Fruit fly (Drosophila melanogaster) whole organism, wandering third instar larva: ENCODE measurements around the gene Gr93c.

ENCODE experiments used
- Abd-B ChIP-seq: fragments of >200 bp; optimal IDR thresholded peaks from 2 replicates; lab custom pipeline; 2017; ENCODE audit warnings: missing biosample characterization, missing genetic modification characterization
- CG32264 ChIP-seq: fragments of 200-800 bp; sonication (Bioruptor generic); optimal IDR thresholded peaks from 2 replicates; lab custom pipeline; 2016; ENCODE audit warnings: missing biosample characterization, missing genetic modification characterization
- CG9705 ChIP-seq: fragments of 200-800 bp; sonication (Bioruptor generic); optimal IDR thresholded peaks from 2 replicates; lab custom pipeline; 2018; ENCODE audit warnings: missing biosample characterization, mild to moderate bottlenecking, missing genetic modification characterization
- CrebA ChIP-seq: fragments of 200-800 bp; sonication (Bioruptor generic); optimal IDR thresholded peaks from 2 replicates; lab custom pipeline; 2016; ENCODE audit warnings: missing biosample characterization, mild to moderate bottlenecking, missing genetic modification characterization, borderline replicate concordance
- Dfd ChIP-seq: fragments of >200 bp; optimal IDR thresholded peaks from 2 replicates; lab custom pipeline; 2017; ENCODE audit warnings: missing biosample characterization, missing genetic modification characterization
- Dif ChIP-seq: fragments of 200-275, 200-300 bp; sonication (Bioruptor generic); optimal IDR thresholded peaks from 2 replicates; lab custom pipeline; 2018; ENCODE audit warnings: missing biosample characterization, missing genetic modification characterization; ENCODE audit not compliant: partially characterized antibody
- GATAd ChIP-seq: sonication (Bioruptor generic); optimal IDR thresholded peaks from 2 replicates; lab custom pipeline; 2016; ENCODE audit warnings: missing biosample characterization, missing genetic modification characterization
- HLH106 ChIP-seq: fragments of 200-800 bp; optimal IDR thresholded peaks from 3 replicates; lab custom pipeline; 2019; ENCODE audit warnings: missing biosample characterization, mild to moderate bottlenecking, missing genetic modification characterization, moderate library complexity
- Hnf4 ChIP-seq: fragments of 200-800 bp; sonication (Bioruptor generic); optimal IDR thresholded peaks from 2 replicates; lab custom pipeline; 2016; ENCODE audit warnings: missing biosample characterization, mild to moderate bottlenecking, missing genetic modification characterization
- Hr78 ChIP-seq: fragments of >200 bp; optimal IDR thresholded peaks from 2 replicates; lab custom pipeline; 2017; ENCODE audit warnings: missing biosample characterization, missing genetic modification characterization
- Hr83 ChIP-seq: fragments of 200-300 bp; sonication (Bioruptor generic); optimal IDR thresholded peaks from 2 replicates; lab custom pipeline; 2016; ENCODE audit warnings: missing biosample characterization, mild to moderate bottlenecking, missing genetic modification characterization, moderate library complexity; ENCODE audit not compliant: poor library complexity, severe bottlenecking
- Jra ChIP-seq: sonication (Bioruptor generic); optimal IDR thresholded peaks from 2 replicates; lab custom pipeline; 2016; ENCODE audit warnings: missing biosample characterization, missing genetic modification characterization
- Mio ChIP-seq: sonication (Bioruptor generic); optimal IDR thresholded peaks from 2 replicates; lab custom pipeline; 2016; ENCODE audit warnings: missing biosample characterization, missing genetic modification characterization
- Myc ChIP-seq: fragments of >200 bp; optimal IDR thresholded peaks from 2 replicates; lab custom pipeline; 2017
- N ChIP-seq: fragments of >200 bp; optimal IDR thresholded peaks from 2 replicates; lab custom pipeline; 2018; ENCODE audit warnings: missing biosample characterization, missing external identifiers, missing genetic modification characterization
- OdsH ChIP-seq: fragments of 200-800 bp; sonication (Bioruptor generic); optimal IDR thresholded peaks from 2 replicates; lab custom pipeline; 2016; ENCODE audit warnings: missing biosample characterization, mild to moderate bottlenecking, missing genetic modification characterization
- Rel ChIP-seq, 2 experiments: fragments of 200-800 bp; sonication (Bioruptor generic) in 1 of 2; optimal IDR thresholded peaks; 2 replicates in 1 of 2; 3 replicates in 1 of 2; lab custom pipeline; 2016 to 2019; ENCODE audit warnings: mild to moderate bottlenecking in 2 of 2, missing biosample characterization in 2 of 2, missing genetic modification characterization in 2 of 2, moderate library complexity in 1 of 2
- Sp1 ChIP-seq: fragments of 200-800 bp; sonication (Bioruptor generic); optimal IDR thresholded peaks from 3 replicates; lab custom pipeline; 2019; ENCODE audit warnings: missing biosample characterization, mild to moderate bottlenecking, missing genetic modification characterization, moderate library complexity
- Vsx2 ChIP-seq: fragments of 200-300, 225-300 bp; sonication (Bioruptor generic); optimal IDR thresholded peaks from 2 replicates; lab custom pipeline; 2018; ENCODE audit warnings: missing biosample characterization, missing genetic modification characterization; ENCODE audit not compliant: partially characterized antibody
- br ChIP-seq: fragments of 200-800 bp; sonication (Bioruptor generic); optimal IDR thresholded peaks from 2 replicates; lab custom pipeline; 2016; ENCODE audit warnings: missing biosample characterization, missing genetic modification characterization
- brk ChIP-seq: fragments of 200-800 bp; sonication (Bioruptor generic); optimal IDR thresholded peaks from 2 replicates; lab custom pipeline; 2016; ENCODE audit warnings: missing biosample characterization, mild to moderate bottlenecking, missing genetic modification characterization
- dl ChIP-seq, 2 experiments: fragments of 175-275, 200-275 bp in 1 of 2; fragments of 200-275 bp in 1 of 2; sonication (Bioruptor generic); optimal IDR thresholded peaks; lab custom pipeline; 2018; ENCODE audit warnings: mild to moderate bottlenecking in 2 of 2, missing biosample characterization in 2 of 2, missing genetic modification characterization in 2 of 2, moderate library complexity in 2 of 2; ENCODE audit not compliant: partially characterized antibody in 2 of 2, insufficient read depth in 1 of 2
- dmrt93B ChIP-seq: fragments of 200-800 bp; sonication (Bioruptor generic); optimal IDR thresholded peaks from 2 replicates; lab custom pipeline; 2018; ENCODE audit warnings: missing biosample characterization, mild to moderate bottlenecking, missing genetic modification characterization
- dsf ChIP-seq: sonication (Bioruptor generic); optimal IDR thresholded peaks from 2 replicates; lab custom pipeline; 2016; ENCODE audit warnings: missing biosample characterization, missing genetic modification characterization, borderline replicate concordance
- ey ChIP-seq: fragments of 200-800 bp; sonication (Bioruptor generic); optimal IDR thresholded peaks from 2 replicates; lab custom pipeline; 2016; ENCODE audit warnings: missing biosample characterization, missing genetic modification characterization
- foxo ChIP-seq, 2 experiments: fragments of 200-800 bp; sonication (Bioruptor generic); optimal IDR thresholded peaks; 2 replicates in 1 of 2; 3 replicates in 1 of 2; lab custom pipeline; 2016 to 2017; ENCODE audit warnings: missing biosample characterization in 2 of 2, missing genetic modification characterization in 2 of 2
- fru ChIP-seq: fragments of 200-800 bp; sonication (Bioruptor generic); optimal IDR thresholded peaks from 3 replicates; lab custom pipeline; 2016; ENCODE audit warnings: missing biosample characterization, mild to moderate bottlenecking, missing genetic modification characterization
- h ChIP-seq: fragments of 200-800 bp; sonication (Bioruptor generic); optimal IDR thresholded peaks from 3 replicates; lab custom pipeline; 2016; ENCODE audit warnings: missing biosample characterization, mild to moderate bottlenecking, missing genetic modification characterization
- jim ChIP-seq: fragments of 175-275, 200-325 bp; sonication (Bioruptor generic); optimal IDR thresholded peaks from 2 replicates; lab custom pipeline; 2016; ENCODE audit warnings: missing biosample characterization, mild to moderate bottlenecking, missing genetic modification characterization
- lola ChIP-seq: fragments of >200 bp; optimal IDR thresholded peaks from 2 replicates; lab custom pipeline; 2017; ENCODE audit warnings: missing biosample characterization, missing genetic modification characterization
- pan ChIP-seq: fragments of >200 bp; optimal IDR thresholded peaks from 2 replicates; lab custom pipeline; 2017
- psq ChIP-seq: fragments of 200-800 bp; sonication (Bioruptor generic); optimal IDR thresholded peaks from 3 replicates; lab custom pipeline; 2017; ENCODE audit warnings: missing biosample characterization, mild to moderate bottlenecking, missing genetic modification characterization, moderate library complexity
- rgr ChIP-seq: fragments of 200-800 bp; sonication (Bioruptor generic); optimal IDR thresholded peaks from 3 replicates; lab custom pipeline; 2016; ENCODE audit warnings: missing biosample characterization, mild to moderate bottlenecking, missing genetic modification characterization
- sage ChIP-seq: fragments of 200-800 bp; sonication (Bioruptor generic); optimal IDR thresholded peaks from 2 replicates; lab custom pipeline; 2016; ENCODE audit warnings: missing biosample characterization, mild to moderate bottlenecking, missing genetic modification characterization
- sv ChIP-seq: fragments of 200-800 bp; sonication (Bioruptor generic); optimal IDR thresholded peaks from 3 replicates; lab custom pipeline; 2016; ENCODE audit warnings: missing biosample characterization, missing genetic modification characterization
- tai ChIP-seq: sonication (Bioruptor generic); optimal IDR thresholded peaks from 2 replicates; lab custom pipeline; 2016; ENCODE audit warnings: missing biosample characterization, missing genetic modification characterization
- usp ChIP-seq: fragments of >200 bp; optimal IDR thresholded peaks from 2 replicates; lab custom pipeline; 2017; ENCODE audit warnings: missing biosample characterization, missing genetic modification characterization
- woc ChIP-seq: sonication (Bioruptor generic); optimal IDR thresholded peaks from 2 replicates; lab custom pipeline; 2016; ENCODE audit warnings: missing biosample characterization, mild to moderate bottlenecking, missing genetic modification characterization

The Gr93c gene

dm6 chr3R:21856098-21856872, 11.2 kb upstream of the Gr93c start, which contains the start of gene glec:
Gene glec, minus strand, starts transcription at chr3R:21856266.
- TF ChIP-seq HLH106 (tag; lab: Kevin White, UChicago) (no peak), rgr (GFP tag; lab: Kevin White, UChicago) (peak; percentile 44), Dfd (no peak), dmrt93B (GFP tag; lab: Kevin White, UChicago) (no peak), brk (GFP tag; lab: Kevin White, UChicago) (peak; percentile 54), dl (GFP tag; optimal IDR thresholded peaks at IDR 0.05; lab: Kevin White, UChicago; ENCODE audit: insufficient read depth in 1 of 2, partially characterized antibody in 2 of 2) (no peak), CG9705 (GFP tag; lab: Kevin White, UChicago) (peak; percentile 17), Hr78 (GFP tag; lab: Kevin White, UChicago) (no peak), psq (GFP tag; lab: Kevin White, UChicago) (peak; percentile 62), ey (GFP tag; lab: Kevin White, UChicago) (peak; percentile 50), CrebA (peak; percentile 64), Mio (GFP tag; lab: Kevin White, UChicago) (peak; percentile 28), GATAd (GFP tag; lab: Kevin White, UChicago) (no peak), N (GFP tag; lab: Kevin White, UChicago) (no peak), jim (GFP tag; lab: Kevin White, UChicago) (peak; percentile 82), Dif (GFP tag; lab: Kevin White, UChicago) (peak; percentile 28), fru (peak; percentile 30), br (GFP tag; lab: Kevin White, UChicago) (peak; percentile 29), Vsx2 (GFP tag; lab: Kevin White, UChicago) (no peak), pan (lab: Kevin White, UChicago) (no peak), Myc (no peak), CG32264 (peak; percentile 11), tai (peak; percentile 26), Rel (GFP tag; optimal IDR thresholded peaks at IDR 0.05; lab: Kevin White, UChicago) (peak; percentile 35), Rel (tag; optimal IDR thresholded peaks at IDR 0.05; lab: Kevin White, UChicago) (peak; percentile 70), Hnf4 (GFP tag; lab: Kevin White, UChicago) (peak; percentile 71), foxo (GFP tag; optimal IDR thresholded peaks at IDR 0.05; lab: Kevin White, UChicago) (peak; percentile 34 to 48), Hr83 (GFP tag; lab: Kevin White, UChicago) (peak; percentile 92), Sp1 (GFP tag; lab: Kevin White, UChicago) (peak; percentile 50), sage (GFP tag; lab: Kevin White, UChicago) (peak; percentile 56), sv (peak; percentile 61), usp (GFP tag; lab: Kevin White, UChicago) (no peak), Jra (GFP tag; lab: Kevin White, UChicago) (peak; percentile 43), h (GFP tag; lab: Kevin White, UChicago) (peak; percentile 55), OdsH (GFP tag; lab: Kevin White, UChicago) (peak; percentile 55), lola (no peak), woc (GFP tag; lab: Kevin White, UChicago) (peak; percentile 74), Abd-B (GFP tag; lab: Kevin White, UChicago) (no peak), dsf (GFP tag; lab: Kevin White, UChicago) (no peak)

- TF ChIP-seq Dif (GFP tag; lab: Kevin White, UChicago) (no peak), Abd-B (GFP tag; lab: Kevin White, UChicago) (no peak), sage (GFP tag; lab: Kevin White, UChicago) (no peak), Jra (GFP tag; lab: Kevin White, UChicago) (no peak)
Measured at dm6 chr3R:21855469-21855826, 10.4 kb upstream of the Gr93c start.
